Fruit fly (Drosophila melanogaster) whole organism, wandering third instar larva: Measurements from ENCODE around the gene CG10347.

Source experiments
- Abd-B ChIP-seq: fragments of >200 bp; optimal IDR thresholded peaks from 2 replicates; lab custom pipeline; 2017; ENCODE audit warnings: missing biosample characterization, missing genetic modification characterization
- CG32264 ChIP-seq: fragments of 200-800 bp; sonication (Bioruptor generic); optimal IDR thresholded peaks from 2 replicates; lab custom pipeline; 2016; ENCODE audit warnings: missing biosample characterization, missing genetic modification characterization
- CG9705 ChIP-seq: fragments of 200-800 bp; sonication (Bioruptor generic); optimal IDR thresholded peaks from 2 replicates; lab custom pipeline; 2018; ENCODE audit warnings: missing biosample characterization, mild to moderate bottlenecking, missing genetic modification characterization
- CrebA ChIP-seq: fragments of 200-800 bp; sonication (Bioruptor generic); optimal IDR thresholded peaks from 2 replicates; lab custom pipeline; 2016; ENCODE audit warnings: missing biosample characterization, mild to moderate bottlenecking, missing genetic modification characterization, borderline replicate concordance
- Dfd ChIP-seq: fragments of >200 bp; optimal IDR thresholded peaks from 2 replicates; lab custom pipeline; 2017; ENCODE audit warnings: missing biosample characterization, missing genetic modification characterization
- HLH106 ChIP-seq: fragments of 200-800 bp; optimal IDR thresholded peaks from 3 replicates; lab custom pipeline; 2019; ENCODE audit warnings: missing biosample characterization, mild to moderate bottlenecking, missing genetic modification characterization, moderate library complexity
- Hnf4 ChIP-seq: fragments of 200-800 bp; sonication (Bioruptor generic); optimal IDR thresholded peaks from 2 replicates; lab custom pipeline; 2016; ENCODE audit warnings: missing biosample characterization, mild to moderate bottlenecking, missing genetic modification characterization
- Hr78 ChIP-seq: fragments of >200 bp; optimal IDR thresholded peaks from 2 replicates; lab custom pipeline; 2017; ENCODE audit warnings: missing biosample characterization, missing genetic modification characterization
- Hr83 ChIP-seq: fragments of 200-300 bp; sonication (Bioruptor generic); optimal IDR thresholded peaks from 2 replicates; lab custom pipeline; 2016; ENCODE audit warnings: missing biosample characterization, mild to moderate bottlenecking, missing genetic modification characterization, moderate library complexity; ENCODE audit not compliant: poor library complexity, severe bottlenecking
- Jra ChIP-seq: sonication (Bioruptor generic); optimal IDR thresholded peaks from 2 replicates; lab custom pipeline; 2016; ENCODE audit warnings: missing biosample characterization, missing genetic modification characterization
- Mio ChIP-seq: sonication (Bioruptor generic); optimal IDR thresholded peaks from 2 replicates; lab custom pipeline; 2016; ENCODE audit warnings: missing biosample characterization, missing genetic modification characterization
- Myc ChIP-seq: fragments of >200 bp; optimal IDR thresholded peaks from 2 replicates; lab custom pipeline; 2017
- N ChIP-seq: fragments of >200 bp; optimal IDR thresholded peaks from 2 replicates; lab custom pipeline; 2018; ENCODE audit warnings: missing biosample characterization, missing external identifiers, missing genetic modification characterization
- OdsH ChIP-seq: fragments of 200-800 bp; sonication (Bioruptor generic); optimal IDR thresholded peaks from 2 replicates; lab custom pipeline; 2016; ENCODE audit warnings: missing biosample characterization, mild to moderate bottlenecking, missing genetic modification characterization
- Rel ChIP-seq, 2 experiments: fragments of 200-800 bp; sonication (Bioruptor generic) in 1 of 2; optimal IDR thresholded peaks; 2 replicates in 1 of 2; 3 replicates in 1 of 2; lab custom pipeline; 2016 to 2019; ENCODE audit warnings: mild to moderate bottlenecking in 2 of 2, missing biosample characterization in 2 of 2, missing genetic modification characterization in 2 of 2, moderate library complexity in 1 of 2
- Sp1 ChIP-seq: fragments of 200-800 bp; sonication (Bioruptor generic); optimal IDR thresholded peaks from 3 replicates; lab custom pipeline; 2019; ENCODE audit warnings: missing biosample characterization, mild to moderate bottlenecking, missing genetic modification characterization, moderate library complexity
- Vsx2 ChIP-seq: fragments of 200-300, 225-300 bp; sonication (Bioruptor generic); optimal IDR thresholded peaks from 2 replicates; lab custom pipeline; 2018; ENCODE audit warnings: missing biosample characterization, missing genetic modification characterization; ENCODE audit not compliant: partially characterized antibody
- br ChIP-seq: fragments of 200-800 bp; sonication (Bioruptor generic); optimal IDR thresholded peaks from 2 replicates; lab custom pipeline; 2016; ENCODE audit warnings: missing biosample characterization, missing genetic modification characterization
- brk ChIP-seq: fragments of 200-800 bp; sonication (Bioruptor generic); optimal IDR thresholded peaks from 2 replicates; lab custom pipeline; 2016; ENCODE audit warnings: missing biosample characterization, mild to moderate bottlenecking, missing genetic modification characterization
- dl ChIP-seq, 2 experiments: fragments of 175-275, 200-275 bp in 1 of 2; fragments of 200-275 bp in 1 of 2; sonication (Bioruptor generic); optimal IDR thresholded peaks; lab custom pipeline; 2018; ENCODE audit warnings: mild to moderate bottlenecking in 2 of 2, missing biosample characterization in 2 of 2, missing genetic modification characterization in 2 of 2, moderate library complexity in 2 of 2; ENCODE audit not compliant: partially characterized antibody in 2 of 2, insufficient read depth in 1 of 2
- dsf ChIP-seq: sonication (Bioruptor generic); optimal IDR thresholded peaks from 2 replicates; lab custom pipeline; 2016; ENCODE audit warnings: missing biosample characterization, missing genetic modification characterization, borderline replicate concordance
- ey ChIP-seq: fragments of 200-800 bp; sonication (Bioruptor generic); optimal IDR thresholded peaks from 2 replicates; lab custom pipeline; 2016; ENCODE audit warnings: missing biosample characterization, missing genetic modification characterization
- foxo ChIP-seq, 2 experiments: fragments of 200-800 bp; sonication (Bioruptor generic); optimal IDR thresholded peaks; 2 replicates in 1 of 2; 3 replicates in 1 of 2; lab custom pipeline; 2016 to 2017; ENCODE audit warnings: missing biosample characterization in 2 of 2, missing genetic modification characterization in 2 of 2
- fru ChIP-seq: fragments of 200-800 bp; sonication (Bioruptor generic); optimal IDR thresholded peaks from 3 replicates; lab custom pipeline; 2016; ENCODE audit warnings: missing biosample characterization, mild to moderate bottlenecking, missing genetic modification characterization
- h ChIP-seq: fragments of 200-800 bp; sonication (Bioruptor generic); optimal IDR thresholded peaks from 3 replicates; lab custom pipeline; 2016; ENCODE audit warnings: missing biosample characterization, mild to moderate bottlenecking, missing genetic modification characterization
- jim ChIP-seq: fragments of 175-275, 200-325 bp; sonication (Bioruptor generic); optimal IDR thresholded peaks from 2 replicates; lab custom pipeline; 2016; ENCODE audit warnings: missing biosample characterization, mild to moderate bottlenecking, missing genetic modification characterization
- lola ChIP-seq: fragments of >200 bp; optimal IDR thresholded peaks from 2 replicates; lab custom pipeline; 2017; ENCODE audit warnings: missing biosample characterization, missing genetic modification characterization
- pan ChIP-seq: fragments of >200 bp; optimal IDR thresholded peaks from 2 replicates; lab custom pipeline; 2017
- psq ChIP-seq: fragments of 200-800 bp; sonication (Bioruptor generic); optimal IDR thresholded peaks from 3 replicates; lab custom pipeline; 2017; ENCODE audit warnings: missing biosample characterization, mild to moderate bottlenecking, missing genetic modification characterization, moderate library complexity
- rgr ChIP-seq: fragments of 200-800 bp; sonication (Bioruptor generic); optimal IDR thresholded peaks from 3 replicates; lab custom pipeline; 2016; ENCODE audit warnings: missing biosample characterization, mild to moderate bottlenecking, missing genetic modification characterization
- sage ChIP-seq: fragments of 200-800 bp; sonication (Bioruptor generic); optimal IDR thresholded peaks from 2 replicates; lab custom pipeline; 2016; ENCODE audit warnings: missing biosample characterization, mild to moderate bottlenecking, missing genetic modification characterization
- sv ChIP-seq: fragments of 200-800 bp; sonication (Bioruptor generic); optimal IDR thresholded peaks from 3 replicates; lab custom pipeline; 2016; ENCODE audit warnings: missing biosample characterization, missing genetic modification characterization
- tai ChIP-seq: sonication (Bioruptor generic); optimal IDR thresholded peaks from 2 replicates; lab custom pipeline; 2016; ENCODE audit warnings: missing biosample characterization, missing genetic modification characterization
- usp ChIP-seq: fragments of >200 bp; optimal IDR thresholded peaks from 2 replicates; lab custom pipeline; 2017; ENCODE audit warnings: missing biosample characterization, missing genetic modification characterization
- woc ChIP-seq: sonication (Bioruptor generic); optimal IDR thresholded peaks from 2 replicates; lab custom pipeline; 2016; ENCODE audit warnings: missing biosample characterization, mild to moderate bottlenecking, missing genetic modification characterization

The CG10347 gene

dm6 chrX:11854758-11855465 lies at the start of gene CG10347, which contains the start of gene ATP7:
CG10347 (minus strand) TSS chrX:11854931.
ATP7 (plus strand) TSS chrX:11855022.
- TF ChIP-seq rgr (no peak), brk (GFP tag; lab: Kevin White, UChicago) (no peak), jim (GFP tag; lab: Kevin White, UChicago) (no peak), Jra (GFP tag; lab: Kevin White, UChicago) (peak; percentile 75), CG9705 (GFP tag; lab: Kevin White, UChicago) (no peak), sv (GFP tag; lab: Kevin White, UChicago) (peak; percentile 22), OdsH (GFP tag; lab: Kevin White, UChicago) (no peak), Sp1 (GFP tag; lab: Kevin White, UChicago) (peak; percentile 37), foxo (GFP tag; optimal IDR thresholded peaks at IDR 0.05; lab: Kevin White, UChicago) (peak in 1 of 2 experiments; percentile 43), HLH106 (tag; lab: Kevin White, UChicago) (peak; percentile 23), tai (GFP tag; lab: Kevin White, UChicago) (no peak), dsf (GFP tag; lab: Kevin White, UChicago) (peak; percentile 20), Rel (GFP tag; optimal IDR thresholded peaks at IDR 0.05; lab: Kevin White, UChicago) (no peak), Rel (tag; optimal IDR thresholded peaks at IDR 0.05; lab: Kevin White, UChicago) (peak; percentile 95), Abd-B (GFP tag; lab: Kevin White, UChicago) (no peak), woc (GFP tag; lab: Kevin White, UChicago) (peak; percentile 11), br (peak; percentile 45), Dfd (GFP tag; lab: Kevin White, UChicago) (no peak), psq (peak; percentile 12), ey (GFP tag; lab: Kevin White, UChicago) (peak; percentile 27), h (GFP tag; lab: Kevin White, UChicago) (peak; percentile 61), dl (GFP tag; optimal IDR thresholded peaks at IDR 0.05; lab: Kevin White, UChicago; ENCODE audit: insufficient read depth in 1 of 2, partially characterized antibody in 2 of 2) (no peak), fru (no peak), sage (no peak), Hr78 (GFP tag; lab: Kevin White, UChicago) (no peak), Hnf4 (GFP tag; lab: Kevin White, UChicago) (peak; percentile 68)

- TF ChIP-seq pan (lab: Kevin White, UChicago) (no peak), lola (GFP tag; lab: Kevin White, UChicago) (no peak), Vsx2 (GFP tag; lab: Kevin White, UChicago) (no peak), Mio (GFP tag; lab: Kevin White, UChicago) (no peak), Dfd (GFP tag; lab: Kevin White, UChicago) (peak; percentile 77)
These were observed 40.4 kb upstream of the CG10347 start for dm6 chrX:11895141-11895540.

dm6 chrX:11894198-11894597 lies 39.5 kb upstream of the CG10347 start:
- no peak for TF ChIP-seq br
- TF ChIP-seq CG9705 (GFP tag; lab: Kevin White, UChicago) = no peak
- TF ChIP-seq Myc = no peak
- TF ChIP-seq jim (GFP tag; lab: Kevin White, UChicago) = no peak
- TF ChIP-seq Hr83 (GFP tag; lab: Kevin White, UChicago) = no peak
- TF ChIP-seq dsf (GFP tag; lab: Kevin White, UChicago) = no peak
- TF ChIP-seq CrebA = no peak
- TF ChIP-seq sage = no peak
- TF ChIP-seq Jra (GFP tag; lab: Kevin White, UChicago) = no peak
- no peak for TF ChIP-seq N (GFP tag; lab: Kevin White, UChicago)
- TF ChIP-seq sv (GFP tag; lab: Kevin White, UChicago) = no peak
- no peak for TF ChIP-seq Dfd (GFP tag; lab: Kevin White, UChicago)
- TF ChIP-seq psq = no peak
- no peak for TF ChIP-seq h (GFP tag; lab: Kevin White, UChicago)

dm6 chrX:11893643-11894042 lies 38.9 kb upstream of the CG10347 start, which contains the start of gene wisp:
wisp (plus strand) TSS chrX:11893943.
- TF ChIP-seq sv (GFP tag; lab: Kevin White, UChicago) (no peak), ey (GFP tag; lab: Kevin White, UChicago) (no peak), Vsx2 (GFP tag; lab: Kevin White, UChicago) (no peak), brk (GFP tag; lab: Kevin White, UChicago) (no peak), Dfd (GFP tag; lab: Kevin White, UChicago) (no peak), usp (GFP tag; lab: Kevin White, UChicago) (no peak), lola (GFP tag; lab: Kevin White, UChicago) (no peak), sage (no peak), Jra (GFP tag; lab: Kevin White, UChicago) (no peak), CG32264 (no peak)
